Fruit fly (Drosophila melanogaster): ENCODE data around the gene CG3117.
A peak's percentile ranks its signal among the peaks of the same experiment; 100 is the strongest.

CG3117 gene

dm6 chr2L:2808038-2808699 lies 38.8 kb downstream of the CG3117 start:
- TF ChIP-seq GATAd (GFP tag; optimal IDR thresholded peaks at IDR 0.05): no peak
- TF ChIP-seq dl (GFP tag; optimal IDR thresholded peaks at IDR 0.05; ENCODE audit: insufficient read depth in 1 of 2, partially characterized antibody in 2 of 2): no peak
- TF ChIP-seq Hr78 (GFP tag; optimal IDR thresholded peaks at IDR 0.05): no peak
- no peak for TF ChIP-seq dsf (GFP tag; optimal IDR thresholded peaks at IDR 0.05; ENCODE audit: borderline replicate concordance)
- TF ChIP-seq br (GFP tag; optimal IDR thresholded peaks at IDR 0.05): peak; percentile 1
- TF ChIP-seq CrebA (GFP tag; optimal IDR thresholded peaks at IDR 0.05; ENCODE audit: borderline replicate concordance): peak; percentile 3
- TF ChIP-seq Sp1 (GFP tag; optimal IDR thresholded peaks at IDR 0.05): peak; percentile 12

- no peak for TF ChIP-seq Mio (GFP tag; optimal IDR thresholded peaks at IDR 0.05)
- TF ChIP-seq sage (GFP tag; optimal IDR thresholded peaks at IDR 0.05): no peak
- TF ChIP-seq Hr83 (GFP tag; optimal IDR thresholded peaks at IDR 0.05; ENCODE audit: poor library complexity, severe bottlenecking): no peak
- no peak for TF ChIP-seq Sp1 (GFP tag; optimal IDR thresholded peaks at IDR 0.05)
- no peak for TF ChIP-seq ey (GFP tag; optimal IDR thresholded peaks at IDR 0.05)
- TF ChIP-seq GATAd (GFP tag; optimal IDR thresholded peaks at IDR 0.05): no peak
- no peak for TF ChIP-seq HLH106 (tag; optimal IDR thresholded peaks at IDR 0.05)
- TF ChIP-seq Dif (GFP tag; optimal IDR thresholded peaks at IDR 0.05; ENCODE audit: partially characterized antibody): no peak
- no peak for TF ChIP-seq h (GFP tag; optimal IDR thresholded peaks at IDR 0.05)
- TF ChIP-seq Rel (GFP tag; optimal IDR thresholded peaks at IDR 0.05): no peak
- no peak for TF ChIP-seq Rel (tag; optimal IDR thresholded peaks at IDR 0.05)
- TF ChIP-seq CG32264 (GFP tag; optimal IDR thresholded peaks at IDR 0.05): no peak
- no peak for TF ChIP-seq Myc (optimal IDR thresholded peaks at IDR 0.05)
- TF ChIP-seq Jra (GFP tag; optimal IDR thresholded peaks at IDR 0.05): no peak
- no peak for TF ChIP-seq foxo (GFP tag; optimal IDR thresholded peaks at IDR 0.05)
- TF ChIP-seq brk (GFP tag; optimal IDR thresholded peaks at IDR 0.05): no peak
- TF ChIP-seq dmrt93B (GFP tag; optimal IDR thresholded peaks at IDR 0.05): no peak
- no peak for TF ChIP-seq psq (GFP tag; optimal IDR thresholded peaks at IDR 0.05)
Observed at dm6 chr2L:2807597-2807996, 39.4 kb downstream of the CG3117 start.

- TF ChIP-seq Hnf4 (GFP tag; optimal IDR thresholded peaks at IDR 0.05) (peak; percentile 77), Hr83 (GFP tag; optimal IDR thresholded peaks at IDR 0.05; ENCODE audit: poor library complexity, severe bottlenecking) (no peak), Rel (GFP tag; optimal IDR thresholded peaks at IDR 0.05) (no peak), Rel (tag; optimal IDR thresholded peaks at IDR 0.05) (peak; percentile 86), lola (GFP tag; optimal IDR thresholded peaks at IDR 0.05) (no peak), sv (GFP tag; optimal IDR thresholded peaks at IDR 0.05) (no peak)
Observed at dm6 chr2L:2806190-2806763, 40.7 kb downstream of the CG3117 start.

dm6 chr2L:2804634-2805311 lies 42.2 kb downstream of the CG3117 start, which contains the start of gene daw:
Gene daw (plus strand): TSS chr2L:2805261.
- TF ChIP-seq Dif (GFP tag; optimal IDR thresholded peaks at IDR 0.05; ENCODE audit: partially characterized antibody) (peak; percentile 42), HLH106 (tag; optimal IDR thresholded peaks at IDR 0.05) (peak; percentile 3), OdsH (GFP tag; optimal IDR thresholded peaks at IDR 0.05) (peak; percentile 15), Jra (GFP tag; optimal IDR thresholded peaks at IDR 0.05) (peak; percentile 15), Hr83 (GFP tag; optimal IDR thresholded peaks at IDR 0.05; ENCODE audit: poor library complexity, severe bottlenecking) (peak; percentile 45), Hnf4 (GFP tag; optimal IDR thresholded peaks at IDR 0.05) (peak; percentile 92), dl (GFP tag; optimal IDR thresholded peaks at IDR 0.05; ENCODE audit: insufficient read depth in 1 of 2, partially characterized antibody in 2 of 2) (peak; percentile 22 to 26), Mio (GFP tag; optimal IDR thresholded peaks at IDR 0.05) (no peak), GATAd (GFP tag; optimal IDR thresholded peaks at IDR 0.05) (no peak), lola (GFP tag; optimal IDR thresholded peaks at IDR 0.05) (no peak), Rel (GFP tag; optimal IDR thresholded peaks at IDR 0.05) (peak; percentile 83), Rel (tag; optimal IDR thresholded peaks at IDR 0.05) (peak; percentile 90), rgr (GFP tag; optimal IDR thresholded peaks at IDR 0.05) (no peak), br (GFP tag; optimal IDR thresholded peaks at IDR 0.05) (peak; percentile 16), woc (GFP tag; optimal IDR thresholded peaks at IDR 0.05) (no peak), CrebA (GFP tag; optimal IDR thresholded peaks at IDR 0.05; ENCODE audit: borderline replicate concordance) (peak; percentile 85), h (GFP tag; optimal IDR thresholded peaks at IDR 0.05) (peak; percentile 75), Sp1 (GFP tag; optimal IDR thresholded peaks at IDR 0.05) (peak; percentile 20), dmrt93B (GFP tag; optimal IDR thresholded peaks at IDR 0.05) (no peak), foxo (GFP tag; optimal IDR thresholded peaks at IDR 0.05) (peak in 1 of 2 experiments; percentile 18), CG9705 (GFP tag; optimal IDR thresholded peaks at IDR 0.05) (no peak)
